Fruit fly (Drosophila melanogaster): Measurements from ENCODE around the gene CG15742.

DNA sequence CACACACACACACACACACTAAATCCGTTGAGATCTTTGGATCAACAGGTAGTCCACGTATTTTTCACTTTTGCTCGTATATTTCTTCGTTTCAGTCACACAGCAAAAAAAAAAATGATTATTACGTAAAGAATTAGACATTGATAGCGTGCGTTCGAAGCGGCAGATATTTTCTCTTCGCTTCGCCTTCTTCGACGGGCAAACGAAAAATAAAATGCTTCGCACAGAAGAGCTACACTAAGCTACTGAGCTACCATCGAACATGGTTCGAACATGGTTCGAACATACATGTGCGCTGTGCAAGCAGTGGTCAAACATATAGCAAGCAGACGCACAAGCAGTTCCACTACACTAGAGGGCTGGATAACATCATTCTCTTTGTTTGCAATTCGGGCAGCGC is 1.3 kb downstream of the CG15742 start:
- TF ChIP-seq h (optimal IDR thresholded peaks at IDR 0.05) (no peak), insv (optimal IDR thresholded peaks at IDR 0.05) (no peak), psq (optimal IDR thresholded peaks at IDR 0.05) (no peak), Myc (optimal IDR thresholded peaks at IDR 0.05) (no peak)
